Fruit fly (Drosophila melanogaster) whole organism, embryonic: ENCODE results near the gene Kmn2.

ENCODE experiments used
- Antp ChIP-seq: fragments of 200-800 bp; sonication (Bioruptor generic); optimal IDR thresholded peaks from 3 replicates; lab custom pipeline; 2016; ENCODE audit warnings: missing biosample characterization, missing genetic modification characterization
- Bteb2 ChIP-seq: fragments of 200-800 bp; sonication (Bioruptor generic); optimal IDR thresholded peaks from 2 replicates; lab custom pipeline; 2016; ENCODE audit warnings: missing biosample characterization, missing genetic modification characterization
- CG10979 ChIP-seq: fragments of 200-800 bp; sonication (Bioruptor generic); optimal IDR thresholded peaks from 2 replicates; lab custom pipeline; 2018; ENCODE audit warnings: missing biosample characterization, mild to moderate bottlenecking, missing genetic modification characterization, moderate library complexity
- CG11085 ChIP-seq: fragments of 200-800 bp; sonication (Bioruptor generic); IDR thresholded peaks from 2 replicates; pipeline ENCODE4 v1.3.6; 2022; ENCODE audit warnings: missing biosample characterization, missing genetic modification characterization
- CG11093 ChIP-seq: fragments of 200-800 bp; sonication (Bioruptor generic); IDR thresholded peaks from 3 replicates; pipeline ENCODE4 v1.3.6; 2022; ENCODE audit warnings: missing biosample characterization, missing genetic modification characterization
- CG11504 ChIP-seq: fragments of 200-800 bp; sonication (Bioruptor generic); optimal IDR thresholded peaks from 3 replicates; lab custom pipeline; 2019; ENCODE audit warnings: missing biosample characterization, mild to moderate bottlenecking, missing genetic modification characterization, moderate library complexity
- CG11560 ChIP-seq: fragments of 200-800 bp; sonication (Bioruptor generic); IDR thresholded peaks from 3 replicates; pipeline ENCODE4 v1.3.6; 2022; ENCODE audit warnings: missing biosample characterization, missing genetic modification characterization
- CG12071 ChIP-seq: fragments of 200-800 bp; sonication (Bioruptor generic); optimal IDR thresholded peaks from 3 replicates; lab custom pipeline; 2018; ENCODE audit warnings: missing biosample characterization, mild to moderate bottlenecking, missing genetic modification characterization
- CG12769 ChIP-seq: fragments of 200-800 bp; sonication (Bioruptor generic); optimal IDR thresholded peaks from 2 replicates; lab custom pipeline; 2019; ENCODE audit warnings: missing biosample characterization, mild to moderate bottlenecking, missing genetic modification characterization, moderate library complexity
- CG13287 ChIP-seq: fragments of 200-800 bp; sonication (Bioruptor generic); IDR thresholded peaks from 2 replicates; pipeline ENCODE4 v1.3.6; 2022; ENCODE audit warnings: missing biosample characterization, missing genetic modification characterization; ENCODE audit not compliant: partially characterized antibody
- CG15011 ChIP-seq: fragments of 200-800 bp; sonication (Bioruptor generic); optimal IDR thresholded peaks from 3 replicates; lab custom pipeline; 2018; ENCODE audit warnings: missing biosample characterization, mild to moderate bottlenecking, missing genetic modification characterization
- CG15269 ChIP-seq: fragments of 200-800 bp; sonication (Bioruptor generic); optimal IDR thresholded peaks from 2 replicates; lab custom pipeline; 2018; ENCODE audit warnings: missing biosample characterization, mild to moderate bottlenecking, missing genetic modification characterization, moderate library complexity
- CG1832 ChIP-seq: fragments of 200-800 bp; sonication (Bioruptor generic); optimal IDR thresholded peaks from 2 replicates; lab custom pipeline; 2017; ENCODE audit warnings: missing biosample characterization, mild to moderate bottlenecking, missing genetic modification characterization, inconsistent platforms
- CG2120 ChIP-seq: fragments of 200-800 bp; sonication (Bioruptor generic); optimal IDR thresholded peaks from 3 replicates; lab custom pipeline; 2016; ENCODE audit warnings: missing biosample characterization, missing genetic modification characterization
- CG2202 ChIP-seq: fragments of 200-800 bp; sonication (Bioruptor generic); optimal IDR thresholded peaks from 2 replicates; lab custom pipeline; 2018; ENCODE audit warnings: missing biosample characterization, mild to moderate bottlenecking, missing genetic modification characterization
- CG3163 ChIP-seq: fragments of 200-800 bp; sonication (Bioruptor generic); optimal IDR thresholded peaks from 3 replicates; lab custom pipeline; 2016; ENCODE audit warnings: missing biosample characterization, missing genetic modification characterization
- CG3281 ChIP-seq: fragments of 200-800 bp; sonication (Bioruptor generic); optimal IDR thresholded peaks from 3 replicates; lab custom pipeline; 2017; ENCODE audit warnings: missing biosample characterization, mild to moderate bottlenecking, missing genetic modification characterization
- CG4424 ChIP-seq: fragments of 200-800 bp; sonication (Bioruptor generic); optimal IDR thresholded peaks from 3 replicates; lab custom pipeline; 2016; ENCODE audit warnings: missing biosample characterization, missing genetic modification characterization
- CG5245 ChIP-seq: fragments of 200-800 bp; sonication (Bioruptor generic); optimal IDR thresholded peaks from 3 replicates; lab custom pipeline; 2016; ENCODE audit warnings: missing biosample characterization, missing genetic modification characterization
- CG6689 ChIP-seq: fragments of 200-800 bp; sonication (Bioruptor generic); IDR thresholded peaks from 2 replicates; pipeline ENCODE4 v1.3.6; 2022; ENCODE audit warnings: missing biosample characterization, missing genetic modification characterization
- CG6813 ChIP-seq: fragments of 200-800 bp; sonication (Bioruptor generic); optimal IDR thresholded peaks from 2 replicates; lab custom pipeline; 2017; ENCODE audit warnings: missing biosample characterization, missing genetic modification characterization, mild to moderate bottlenecking, moderate library complexity, missing genetic modification reagents
- CG7271 ChIP-seq: fragments of 200-800 bp; sonication (Bioruptor generic); optimal IDR thresholded peaks from 2 replicates; lab custom pipeline; 2018; ENCODE audit warnings: missing biosample characterization, mild to moderate bottlenecking, missing genetic modification characterization, moderate library complexity
- CG9437 ChIP-seq: fragments of 200-800 bp; sonication (Bioruptor generic); optimal IDR thresholded peaks from 2 replicates; lab custom pipeline; 2018; ENCODE audit warnings: missing biosample characterization, mild to moderate bottlenecking, missing genetic modification characterization
- D ChIP-seq, 2 experiments: fragments of 200-800 bp in 1 of 2; fragments of >200 bp in 1 of 2; sonication (Bioruptor generic) in 1 of 2; optimal IDR thresholded peaks; 2 replicates in 1 of 2; 3 replicates in 1 of 2; lab custom pipeline; 2017; ENCODE audit warnings: mild to moderate bottlenecking in 1 of 2, missing biosample characterization in 1 of 2, missing genetic modification characterization in 1 of 2, missing genetic modification reagents in 1 of 2
- D19B ChIP-seq: fragments of 200-800 bp; sonication (Bioruptor generic); optimal IDR thresholded peaks from 2 replicates; lab custom pipeline; 2017; ENCODE audit warnings: missing biosample characterization, mild to moderate bottlenecking, missing genetic modification characterization
- Dll ChIP-seq: fragments of 200-800 bp; sonication (Bioruptor generic); IDR thresholded peaks from 4 replicates; pipeline ENCODE4 v1.3.6; 2022; ENCODE audit warnings: missing biosample characterization, missing genetic modification characterization; ENCODE audit not compliant: partially characterized antibody
- Doc3 ChIP-seq: fragments of 200-800 bp; sonication (Bioruptor generic); IDR thresholded peaks from 3 replicates; pipeline ENCODE4 v1.3.6; 2022; ENCODE audit warnings: missing biosample characterization, missing genetic modification characterization; ENCODE audit not compliant: partially characterized antibody
- Eip74EF ChIP-seq, 2 experiments: fragments of 200-800 bp in 1 of 2; fragments of >200 bp in 1 of 2; sonication (Bioruptor generic) in 1 of 2; optimal IDR thresholded peaks; 2 replicates each; lab custom pipeline; 2017 to 2019; ENCODE audit warnings: missing biosample characterization in 2 of 2, missing genetic modification characterization in 2 of 2, mild to moderate bottlenecking in 1 of 2, moderate library complexity in 1 of 2
- Hr78 ChIP-seq, 2 experiments: fragments of 200-800 bp in 1 of 2; fragments of >200 bp in 1 of 2; sonication (Bioruptor generic) in 1 of 2; optimal IDR thresholded peaks; 2 replicates each; lab custom pipeline; 2017 to 2019; ENCODE audit warnings: missing biosample characterization in 2 of 2, missing genetic modification characterization in 2 of 2, mild to moderate bottlenecking in 1 of 2, moderate library complexity in 1 of 2
- Hsf ChIP-seq: fragments of 200-800 bp; sonication (Bioruptor generic); optimal IDR thresholded peaks from 3 replicates; lab custom pipeline; 2016; ENCODE audit warnings: missing biosample characterization, missing genetic modification characterization
- Myb ChIP-seq: fragments of 200-800 bp; sonication (Bioruptor generic); optimal IDR thresholded peaks from 2 replicates; lab custom pipeline; 2016; ENCODE audit warnings: missing biosample characterization, missing genetic modification characterization
- Ravus ChIP-seq: fragments of 200-800 bp; sonication (Bioruptor generic); IDR thresholded peaks from 2 replicates; pipeline ENCODE4 v1.3.6; 2022; ENCODE audit warnings: missing biosample characterization, missing genetic modification characterization
- Taf1 ChIP-seq: fragments of 200-800 bp; sonication (Bioruptor generic); IDR thresholded peaks from 2 replicates; pipeline ENCODE4 v1.3.6; 2022; ENCODE audit warnings: missing biosample characterization, missing genetic modification characterization
- ash1 ChIP-seq: fragments of 200-800 bp; sonication (Bioruptor generic); optimal IDR thresholded peaks from 2 replicates; lab custom pipeline; 2018; ENCODE audit warnings: missing biosample characterization, mild to moderate bottlenecking, missing genetic modification characterization
- ato ChIP-seq: fragments of 200-800 bp; sonication (Bioruptor generic); IDR thresholded peaks from 2 replicates; pipeline ENCODE4 v1.3.6; 2022; ENCODE audit warnings: missing biosample characterization, missing genetic modification characterization; ENCODE audit not compliant: partially characterized antibody
- az2 ChIP-seq: fragments of 200-800 bp; sonication (Bioruptor generic); optimal IDR thresholded peaks from 3 replicates; lab custom pipeline; 2016; ENCODE audit warnings: missing biosample characterization, missing genetic modification characterization
- bcd ChIP-seq: fragments of 200-800 bp; sonication (Bioruptor generic); optimal IDR thresholded peaks from 2 replicates; lab custom pipeline; 2017; ENCODE audit warnings: missing biosample characterization, mild to moderate bottlenecking, missing genetic modification characterization
- chif ChIP-seq, 2 experiments: fragments of 200-800 bp; sonication (Bioruptor generic); optimal IDR thresholded peaks; 3 replicates each; lab custom pipeline; 2016; ENCODE audit warnings: missing biosample characterization in 2 of 2, missing genetic modification characterization in 2 of 2
- chinmo ChIP-seq: fragments of 200-800 bp; sonication (Bioruptor generic); IDR thresholded peaks from 4 replicates; pipeline ENCODE4 v1.3.6; 2022; ENCODE audit warnings: missing biosample characterization, missing genetic modification characterization; ENCODE audit not compliant: partially characterized antibody
- fd96Cb ChIP-seq: fragments of 200-800 bp; sonication (Bioruptor generic); optimal IDR thresholded peaks from 2 replicates; lab custom pipeline; 2018; ENCODE audit warnings: missing biosample characterization, mild to moderate bottlenecking, missing genetic modification characterization, moderate library complexity
- nerfin-2 ChIP-seq: fragments of 200-800 bp; sonication (Bioruptor generic); IDR thresholded peaks from 2 replicates; pipeline ENCODE4 v1.3.6; 2022; ENCODE audit warnings: missing biosample characterization, missing genetic modification characterization; ENCODE audit not compliant: partially characterized antibody
- sd ChIP-seq: fragments of 200-800 bp; sonication (Bioruptor generic); optimal IDR thresholded peaks from 3 replicates; lab custom pipeline; 2018; ENCODE audit warnings: missing biosample characterization, mild to moderate bottlenecking, missing genetic modification characterization, moderate library complexity
- sim ChIP-seq: fragments of 200-800 bp; sonication (Bioruptor generic); IDR thresholded peaks from 2 replicates; pipeline ENCODE4 v1.3.6; 2022; ENCODE audit warnings: missing biosample characterization, missing genetic modification characterization
- trh ChIP-seq: fragments of 200-800 bp; sonication (Bioruptor generic); optimal IDR thresholded peaks from 2 replicates; lab custom pipeline; 2016; ENCODE audit warnings: missing biosample characterization, missing genetic modification characterization
- unc-4 ChIP-seq: fragments of 200-800 bp; sonication (Bioruptor generic); IDR thresholded peaks from 2 replicates; pipeline ENCODE4 v1.3.6; 2022; ENCODE audit warnings: missing biosample characterization, missing genetic modification characterization; ENCODE audit not compliant: partially characterized antibody
- wor ChIP-seq: fragments of 200-800 bp; sonication (Bioruptor generic); IDR thresholded peaks from 2 replicates; pipeline ENCODE4 v1.3.6; 2022; ENCODE audit warnings: missing biosample characterization, missing genetic modification characterization

Kmn2 gene

dm6 chr3R:8013121-8014009 is 12.3 kb upstream of the Kmn2 start, which contains the start of the genes CG10435 and Pbp95 (continued):
- TF ChIP-seq CG7271 (tag; lab: Kevin White, UChicago) = no peak
- TF ChIP-seq CG10979 = peak; percentile 18
- TF ChIP-seq Taf1 (GFP tag; lab: Robert Waterston, UW) = peak; percentile 44
- TF ChIP-seq CG9437 (GFP tag; lab: Kevin White, UChicago) = no peak
- TF ChIP-seq CG2120 (GFP tag; lab: Kevin White, UChicago) = peak; percentile 73
- no peak for TF ChIP-seq CG6813 (GFP tag; lab: Kevin White, UChicago)
- no peak for TF ChIP-seq CG11093 (GFP tag; lab: Robert Waterston, UW)
- TF ChIP-seq trh = no peak
- TF ChIP-seq chif (GFP tag; optimal IDR thresholded peaks at IDR 0.05; lab: Kevin White, UChicago) = peak in 1 of 2 experiments; percentile 51
- peak; percentile 76 for TF ChIP-seq CG13287 (GFP tag; lab: Robert Waterston, UW)
- TF ChIP-seq CG11085 (GFP tag; lab: Robert Waterston, UW) = peak; percentile 56
- TF ChIP-seq CG12071 (GFP tag; lab: Kevin White, UChicago) = no peak
- peak; percentile 80 for TF ChIP-seq Dll (GFP tag; lab: Robert Waterston, UW)
- TF ChIP-seq CG4424 = peak; percentile 52
- TF ChIP-seq CG6689 (GFP tag; lab: Robert Waterston, UW) = peak; percentile 60
- peak; percentile 96 for TF ChIP-seq D19B (GFP tag; lab: Kevin White, UChicago)
- TF ChIP-seq CG5245 (GFP tag; lab: Kevin White, UChicago) = no peak
- TF ChIP-seq Hr78 (GFP tag; optimal IDR thresholded peaks at IDR 0.05; lab: Kevin White, UChicago) = no peak
- TF ChIP-seq ash1 (GFP tag; lab: Kevin White, UChicago) = no peak
- TF ChIP-seq Ravus (GFP tag; lab: Robert Waterston, UW) = no peak
- no peak for TF ChIP-seq wor (GFP tag; lab: Robert Waterston, UW)
- peak; percentile 49 for TF ChIP-seq Hsf
- no peak for TF ChIP-seq sim
- TF ChIP-seq CG15011 (GFP tag; lab: Kevin White, UChicago) = no peak
- TF ChIP-seq Doc3 (GFP tag; lab: Robert Waterston, UW) = peak; percentile 66
- TF ChIP-seq Eip74EF (GFP tag; optimal IDR thresholded peaks at IDR 0.05; lab: Kevin White, UChicago) = no peak
- TF ChIP-seq az2 = peak; percentile 54
- no peak for TF ChIP-seq CG1832 (GFP tag; lab: Kevin White, UChicago)
- peak; percentile 36 for TF ChIP-seq Myb
- no peak for TF ChIP-seq sd (tag; lab: Kevin White, UChicago)
- TF ChIP-seq CG11560 (tag; lab: Robert Waterston, UW) = no peak
- peak; percentile 48 for TF ChIP-seq bcd (GFP tag; lab: Kevin White, UChicago)
- TF ChIP-seq CG3281 (GFP tag; lab: Kevin White, UChicago) = peak; percentile 49
- peak; percentile 55 for TF ChIP-seq Antp (GFP tag; lab: Kevin White, UChicago)
- TF ChIP-seq chinmo (GFP tag; lab: Robert Waterston, UW) = 0 out of 4 replicates have a peak, but pooled peaks have one; percentile 48
- TF ChIP-seq Bteb2 (GFP tag; lab: Kevin White, UChicago) = no peak
- TF ChIP-seq CG3163 = no peak
- TF ChIP-seq nerfin-2 = 0 out of 2 replicates have a peak, but pooled peaks have one; percentile 32
- no peak for TF ChIP-seq CG11504 (tag; lab: Kevin White, UChicago)
- no peak for TF ChIP-seq CG15269
- TF ChIP-seq unc-4 = peak; percentile 66
- peak; percentile 80 for TF ChIP-seq D (optimal IDR thresholded peaks at IDR 0.05; lab: Kevin White, UChicago)
- peak; percentile 28 for TF ChIP-seq D (GFP tag; optimal IDR thresholded peaks at IDR 0.05; lab: Kevin White, UChicago)
- no peak for TF ChIP-seq CG12769 (tag; lab: Kevin White, UChicago)
- TF ChIP-seq fd96Cb = peak; percentile 1
- no peak for TF ChIP-seq CG2202 (tag; lab: Kevin White, UChicago)
- TF ChIP-seq ato = peak; percentile 53; the same call in 1 of the 2 replicates
